Worm (Caenorhabditis elegans) whole organism, young adult: ENCODE data around the gene E04F6.10.

Source experiments
- F10E7.11 ChIP-seq: sonication (generic microtip); optimal IDR thresholded peaks from 2 replicates; lab custom pipeline; 2017; ENCODE audit warnings: mild to moderate bottlenecking, missing genetic modification characterization, moderate library complexity, missing compliant biosample characterization
- F55B11.4 ChIP-seq: sonication (generic microtip); optimal IDR thresholded peaks from 2 replicates; lab custom pipeline; 2016; ENCODE audit warnings: missing compliant biosample characterization, missing genetic modification characterization, borderline replicate concordance; ENCODE audit not compliant: insufficient read depth
- cebp-1 ChIP-seq, 2 experiments: fragments of 200-800 bp in 1 of 2; sonication (Bioruptor generic) in 1 of 2; sonication (generic microtip) in 1 of 2; IDR thresholded peaks in 1 of 2; optimal IDR thresholded peaks in 1 of 2; 2 replicates each; pipeline versions ENCODE4 v1.3.6 to Lab custom; 2017 to 2022; ENCODE audit warnings: missing compliant biosample characterization in 2 of 2, missing genetic modification characterization in 2 of 2, mild to moderate bottlenecking in 1 of 2, missing genetic modification reagents in 1 of 2, moderate library complexity in 1 of 2
- dpff-1 ChIP-seq: sonication (generic microtip); optimal IDR thresholded peaks from 2 replicates; lab custom pipeline; 2017; ENCODE audit warnings: mild to moderate bottlenecking, missing genetic modification characterization, missing compliant biosample characterization
- lin-26 ChIP-seq: fragments of 200-800 bp; sonication (Bioruptor generic); IDR thresholded peaks from 2 replicates; pipeline ENCODE4 v1.3.6; 2022; ENCODE audit warnings: missing genetic modification reagents, missing genetic modification characterization, missing compliant biosample characterization
- lin-54 ChIP-seq: fragments of 200-800 bp; sonication (Bioruptor generic); optimal IDR thresholded peaks from 2 replicates; lab custom pipeline; 2018; ENCODE audit warnings: mild to moderate bottlenecking, missing genetic modification characterization, missing compliant biosample characterization
- lir-1 ChIP-seq: fragments of 200-800 bp; sonication (Bioruptor generic); conservative IDR thresholded peaks from 2 replicates; pipeline ENCODE4 v1.3.6; 2022; ENCODE audit warnings: missing genetic modification reagents, missing genetic modification characterization, missing compliant biosample characterization
- lsl-1 ChIP-seq: fragments of 200-800 bp; sonication (Bioruptor generic); optimal IDR thresholded peaks from 2 replicates; lab custom pipeline; 2018; ENCODE audit warnings: mild to moderate bottlenecking, missing genetic modification characterization, moderate library complexity, missing compliant biosample characterization
- sdz-38 ChIP-seq: sonication (generic microtip); optimal IDR thresholded peaks from 2 replicates; lab custom pipeline; 2016; ENCODE audit warnings: missing genotype, missing genetic modification characterization, missing compliant biosample characterization
- sea-2 ChIP-seq: fragments of 200-800 bp; sonication (Bioruptor generic); IDR thresholded peaks from 2 replicates; pipeline ENCODE4 v1.3.6; 2022; ENCODE audit warnings: missing genetic modification characterization, missing compliant biosample characterization
- snpc-1.1 ChIP-seq: sonication (generic microtip); optimal IDR thresholded peaks from 2 replicates; lab custom pipeline; 2017; ENCODE audit warnings: missing genetic modification characterization, mild to moderate bottlenecking, missing compliant biosample characterization, antibody characterized with exemption, moderate library complexity, missing genotype, missing genetic modification reagents; ENCODE audit not compliant: insufficient read depth
- unc-62 ChIP-seq: fragments of 150-350 bp; optimal IDR thresholded peaks from 2 replicates; lab custom pipeline; 2014; ENCODE audit warnings: missing biosample characterization, missing genetic modification reagents, missing genetic modification characterization
- zfh-2 ChIP-seq: fragments of 200-800 bp; sonication (Bioruptor generic); conservative IDR thresholded peaks from 2 replicates; pipeline ENCODE4 v1.3.6; 2022; ENCODE audit warnings: missing genetic modification reagents, missing genetic modification characterization, missing compliant biosample characterization

ce11 chrII:7212059-7212458 is 4.9 kb downstream of the E04F6.10 start, which contains the start of gene E04F6.9:
- TF ChIP-seq lin-26 = no peak
- no peak for TF ChIP-seq dpff-1 (tag; lab: Kevin White, UChicago)
- no peak for TF ChIP-seq sdz-38 (tag; lab: Kevin White, UChicago)
- TF ChIP-seq unc-62 (GFP tag; lab: Kevin White, UChicago) = no peak
- no peak for TF ChIP-seq snpc-1.1 (tag; lab: Kevin White, UChicago)
- no peak for TF ChIP-seq sea-2 (GFP tag; lab: Robert Waterston, UW)
- TF ChIP-seq lin-54 (GFP tag; lab: Kevin White, UChicago) = no peak
- no peak for TF ChIP-seq cebp-1 (GFP tag; IDR thresholded peaks at IDR 0.05; lab: Robert Waterston, UW)
- no peak for TF ChIP-seq cebp-1 (tag; optimal IDR thresholded peaks at IDR 0.05; lab: Kevin White, UChicago)
- no peak for TF ChIP-seq F10E7.11
- no peak for TF ChIP-seq zfh-2 (GFP tag; lab: Robert Waterston, UW)
- TF ChIP-seq lsl-1 (GFP tag; lab: Kevin White, UChicago) = no peak
- TF ChIP-seq F55B11.4 (tag; lab: Kevin White, UChicago) = no peak
- no peak for TF ChIP-seq lir-1
